Fruit fly (Drosophila melanogaster): ENCODE measurements around the gene CG42658.

- TF ChIP-seq psq (optimal IDR thresholded peaks at IDR 0.05) (no peak), usp (GFP tag; optimal IDR thresholded peaks at IDR 0.05) (no peak), CG8478 (optimal IDR thresholded peaks at IDR 0.05) (no peak), EcR (GFP tag; optimal IDR thresholded peaks at IDR 0.05) (no peak)
Measured at dm6 chr2L:2299803-2300202, 12.1 kb upstream of the CG42658 start, which contains the start of gene CG31949.

All from whole organism.